Worm (Caenorhabditis elegans) whole organism, L4/young adult: Measurements from ENCODE around the gene trpp-6.

Experiments used
- W03F9.2 ChIP-seq: fragments of 150-350 bp; optimal IDR thresholded peaks from 2 replicates; lab custom pipeline; 2014; ENCODE audit warnings: missing biosample characterization, missing genetic modification characterization
- dao-5 ChIP-seq: sonication (generic microtip); optimal IDR thresholded peaks from 2 replicates; lab custom pipeline; 2016; ENCODE audit warnings: missing genotype, missing genetic modification characterization, moderate library complexity, missing compliant biosample characterization

- TF ChIP-seq dao-5 (no peak), W03F9.2 (no peak)
These were observed 33.0 kb upstream of the trpp-6 start for ce11 chrV:9958654-9959053.
